Worm (Caenorhabditis elegans): Measurements from ENCODE around the gene F10D2.8.

DNA sequence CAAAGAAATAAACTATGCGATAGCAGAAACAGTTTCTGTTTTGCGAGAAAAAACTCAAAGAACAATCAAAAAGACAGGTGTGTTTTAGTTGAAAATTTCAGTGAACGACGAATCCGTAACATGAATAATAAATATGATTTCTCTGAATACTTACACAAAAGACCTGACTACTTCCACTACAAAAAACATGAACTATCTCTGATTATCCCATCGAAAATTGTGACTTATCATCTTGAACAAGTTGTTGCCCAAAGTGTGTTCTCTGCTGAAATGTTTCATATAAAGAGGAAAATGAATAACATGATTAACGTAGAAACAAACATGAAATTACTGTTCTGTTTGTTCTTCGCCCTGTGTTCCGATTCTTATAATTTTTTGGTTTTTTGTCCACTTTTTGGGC lies 16.2 kb upstream of the F10D2.8 start, which contains the start of gene ugt-36:
- TF ChIP-seq nhr-237 (tag; optimal IDR thresholded peaks at IDR 0.05) (no peak), lsy-2 (tag; optimal IDR thresholded peaks at IDR 0.05) (no peak)

All from whole organism, mixed stage, embryonic.